Worm (Caenorhabditis elegans): ENCODE measurements around the gene R10D12.8.

R10D12.8 gene

ce11 chrV:13909400-13909799 lies 43.7 kb downstream of the R10D12.8 start, which contains the start of gene C06B3.7:
C06B3.7 (plus strand) TSS chrV:13909686.
- TF ChIP-seq unc-62 (GFP tag; optimal IDR thresholded peaks at IDR 0.05) = no peak

ce11 chrV:13908916-13909176 lies 44.2 kb downstream of the R10D12.8 start, which contains the start of gene C06B3.6:
C06B3.6 (minus strand) TSS chrV:13908967.
- TF ChIP-seq unc-62 (GFP tag; optimal IDR thresholded peaks at IDR 0.05) = no peak

- no peak for TF ChIP-seq unc-62 (GFP tag; optimal IDR thresholded peaks at IDR 0.05)
Measured at ce11 chrV:13908120-13908915, 44.8 kb downstream of the R10D12.8 start.

ce11 chrV:13907557-13908104 lies 45.5 kb downstream of the R10D12.8 start:
- no peak for TF ChIP-seq unc-62 (GFP tag; optimal IDR thresholded peaks at IDR 0.05)

- no peak for TF ChIP-seq unc-62 (GFP tag; optimal IDR thresholded peaks at IDR 0.05)
Measured at ce11 chrV:13906166-13906565, 46.9 kb downstream of the R10D12.8 start, which contains the start of gene stdh-1. stdh-1 (plus strand) TSS chrV:13906492.

- no peak for TF ChIP-seq unc-62 (GFP tag; optimal IDR thresholded peaks at IDR 0.05)
Measured at ce11 chrV:13904446-13904845, 48.6 kb downstream of the R10D12.8 start, which contains the start of gene stdh-3. stdh-3 (plus strand) TSS chrV:13904611.

ce11 chrV:13902495-13902894 lies 50.6 kb downstream of the R10D12.8 start, which contains the start of gene C06B3.1:
C06B3.1 (plus strand) TSS chrV:13902795.
- no peak for TF ChIP-seq unc-62 (GFP tag; optimal IDR thresholded peaks at IDR 0.05)

All from whole organism, dauer.